Fruit fly (Drosophila melanogaster) whole organism, embryonic: Measurements from ENCODE around the gene Lamtor5.

ENCODE experiments used
- B-H2 ChIP-seq: fragments of 200-800 bp; sonication (Bioruptor generic); optimal IDR thresholded peaks from 2 replicates; lab custom pipeline; 2018; ENCODE audit warnings: missing biosample characterization, mild to moderate bottlenecking, missing genetic modification characterization
- BEAF-32 ChIP-seq: fragments of 200-800 bp; sonication (Bioruptor generic); optimal IDR thresholded peaks from 3 replicates; lab custom pipeline; 2017; ENCODE audit warnings: missing biosample characterization, missing genetic modification characterization, mild to moderate bottlenecking, moderate library complexity, missing genetic modification reagents
- CG11560 ChIP-seq: fragments of 200-800 bp; sonication (Bioruptor generic); IDR thresholded peaks from 3 replicates; pipeline ENCODE4 v1.3.6; 2022; ENCODE audit warnings: missing biosample characterization, missing genetic modification characterization
- CG12104 ChIP-seq: fragments of 200-800 bp; sonication (Bioruptor generic); optimal IDR thresholded peaks from 3 replicates; lab custom pipeline; 2016; ENCODE audit warnings: missing biosample characterization, missing genetic modification characterization
- CG1233 ChIP-seq: fragments of 200-800 bp; sonication (Bioruptor generic); optimal IDR thresholded peaks from 4 replicates; lab custom pipeline; 2018; ENCODE audit warnings: missing biosample characterization, mild to moderate bottlenecking, missing genetic modification characterization
- CG12744 ChIP-seq: fragments of 200-800 bp; sonication (Bioruptor generic); optimal IDR thresholded peaks from 2 replicates; lab custom pipeline; 2016; ENCODE audit warnings: missing biosample characterization, missing genetic modification characterization
- CG14050 ChIP-seq: fragments of 200-800 bp; sonication (Bioruptor generic); IDR thresholded peaks from 3 replicates; pipeline ENCODE4 v1.3.6; 2022; ENCODE audit warnings: missing biosample characterization, missing genetic modification characterization
- CG16779 ChIP-seq: fragments of 200-800 bp; sonication (Bioruptor generic); IDR thresholded peaks from 2 replicates; pipeline ENCODE4 v1.3.6; 2022; ENCODE audit warnings: missing biosample characterization, missing genetic modification characterization
- CG17328 ChIP-seq: fragments of 200-800 bp; sonication (Bioruptor generic); IDR thresholded peaks from 2 replicates; pipeline ENCODE4 v1.3.6; 2022; ENCODE audit warnings: missing biosample characterization, missing genetic modification characterization
- CG17359 ChIP-seq: fragments of 200-800 bp; sonication (Bioruptor generic); optimal IDR thresholded peaks from 3 replicates; lab custom pipeline; 2018; ENCODE audit warnings: missing biosample characterization, mild to moderate bottlenecking, missing genetic modification characterization, moderate library complexity
- CG17361 ChIP-seq: fragments of 200-800 bp; sonication (Bioruptor generic); IDR thresholded peaks from 3 replicates; pipeline ENCODE4 v1.3.6; 2022; ENCODE audit warnings: missing biosample characterization, missing genetic modification characterization
- CG30403 ChIP-seq: fragments of 200-800 bp; sonication (Bioruptor generic); optimal IDR thresholded peaks from 3 replicates; lab custom pipeline; 2016; ENCODE audit warnings: missing biosample characterization, missing genetic modification characterization
- CG3065 ChIP-seq: fragments of 200-800 bp; sonication (Bioruptor generic); optimal IDR thresholded peaks from 2 replicates; lab custom pipeline; 2016; ENCODE audit warnings: missing biosample characterization, missing genetic modification characterization
- CG31388 ChIP-seq: fragments of 200-800 bp; sonication (Bioruptor generic); optimal IDR thresholded peaks from 2 replicates; lab custom pipeline; 2016; ENCODE audit warnings: missing biosample characterization, missing genetic modification characterization
- CG3281 ChIP-seq: fragments of 200-800 bp; sonication (Bioruptor generic); optimal IDR thresholded peaks from 3 replicates; lab custom pipeline; 2017; ENCODE audit warnings: missing biosample characterization, mild to moderate bottlenecking, missing genetic modification characterization
- CG4617 ChIP-seq: fragments of 200-800 bp; sonication (Bioruptor generic); optimal IDR thresholded peaks from 3 replicates; lab custom pipeline; 2016; ENCODE audit warnings: missing biosample characterization, missing genetic modification characterization, borderline replicate concordance
- CG4707 ChIP-seq: fragments of 200-800 bp; sonication (Bioruptor generic); optimal IDR thresholded peaks from 2 replicates; lab custom pipeline; 2018; ENCODE audit warnings: missing biosample characterization, mild to moderate bottlenecking, missing genetic modification characterization, moderate library complexity
- CG6765 ChIP-seq: fragments of 200-800 bp; sonication (Bioruptor generic); optimal IDR thresholded peaks from 3 replicates; lab custom pipeline; 2017; ENCODE audit warnings: missing biosample characterization, mild to moderate bottlenecking, missing genetic modification characterization
- CG7556 ChIP-seq: fragments of 200-800 bp; sonication (Bioruptor generic); optimal IDR thresholded peaks from 2 replicates; lab custom pipeline; 2017; ENCODE audit warnings: missing biosample characterization, mild to moderate bottlenecking, missing genetic modification characterization
- CG8765 ChIP-seq: fragments of 200-800 bp; sonication (Bioruptor generic); IDR thresholded peaks from 2 replicates; pipeline ENCODE4 v1.3.6; 2022; ENCODE audit warnings: missing biosample characterization, missing genetic modification characterization
- CG8924 ChIP-seq: fragments of 200-800 bp; optimal IDR thresholded peaks from 3 replicates; lab custom pipeline; 2019; ENCODE audit warnings: missing biosample characterization, mild to moderate bottlenecking, missing genetic modification characterization, moderate library complexity
- CkIIα-i1 ChIP-seq: fragments of 200-800 bp; sonication (Bioruptor generic); IDR thresholded peaks from 2 replicates; pipeline ENCODE4 v1.3.6; 2022; ENCODE audit warnings: missing biosample characterization, missing genetic modification characterization
- CrebB ChIP-seq: fragments of 200-800 bp; sonication (Bioruptor generic); optimal IDR thresholded peaks from 3 replicates; lab custom pipeline; 2018; ENCODE audit warnings: missing biosample characterization, mild to moderate bottlenecking, missing genetic modification characterization
- D ChIP-seq, 2 experiments: fragments of 200-800 bp in 1 of 2; fragments of >200 bp in 1 of 2; sonication (Bioruptor generic) in 1 of 2; optimal IDR thresholded peaks; 2 replicates in 1 of 2; 3 replicates in 1 of 2; lab custom pipeline; 2017; ENCODE audit warnings: mild to moderate bottlenecking in 1 of 2, missing biosample characterization in 1 of 2, missing genetic modification characterization in 1 of 2, missing genetic modification reagents in 1 of 2
- Doc2 ChIP-seq: fragments of 200-800 bp; sonication (Bioruptor generic); IDR thresholded peaks from 2 replicates; pipeline ENCODE4 v1.3.6; 2022; ENCODE audit warnings: missing biosample characterization, missing genetic modification characterization
- Fer2 ChIP-seq: fragments of 200-800 bp; sonication (Bioruptor generic); optimal IDR thresholded peaks from 2 replicates; lab custom pipeline; 2018; ENCODE audit warnings: missing biosample characterization, mild to moderate bottlenecking, missing genetic modification characterization, moderate library complexity
- Med ChIP-seq: fragments of 200-800 bp; sonication (Bioruptor generic); peaks from one replicate; lab custom pipeline; 2016; ENCODE audit warnings: missing biosample characterization, missing genetic modification characterization, mild to moderate bottlenecking, inconsistent platforms, moderate library complexity
- Sin3A ChIP-seq: fragments of >200 bp; optimal IDR thresholded peaks from 2 replicates; lab custom pipeline; 2018
- Usf ChIP-seq: fragments of 200-800 bp; sonication (Bioruptor generic); optimal IDR thresholded peaks from 2 replicates; lab custom pipeline; 2017; ENCODE audit warnings: missing genotype, missing biosample characterization, missing genetic modification characterization
- ash1 ChIP-seq: fragments of 200-800 bp; sonication (Bioruptor generic); optimal IDR thresholded peaks from 2 replicates; lab custom pipeline; 2018; ENCODE audit warnings: missing biosample characterization, mild to moderate bottlenecking, missing genetic modification characterization
- bsh ChIP-seq, 2 experiments: fragments of 200-800 bp; sonication (Bioruptor generic); optimal IDR thresholded peaks; 2 replicates each; lab custom pipeline; 2017 to 2018; ENCODE audit warnings: mild to moderate bottlenecking in 2 of 2, missing biosample characterization in 2 of 2, missing genetic modification characterization in 2 of 2, moderate library complexity in 1 of 2
- btn ChIP-seq: fragments of 200-800 bp; sonication (Bioruptor generic); optimal IDR thresholded peaks from 2 replicates; lab custom pipeline; 2016; ENCODE audit warnings: missing biosample characterization, missing genetic modification characterization
- danr ChIP-seq: fragments of 200-800 bp; sonication (Bioruptor generic); IDR thresholded peaks from 2 replicates; pipeline ENCODE4 v1.3.6; 2022; ENCODE audit warnings: missing biosample characterization, missing genetic modification characterization
- fru ChIP-seq: fragments of >200 bp; optimal IDR thresholded peaks from 2 replicates; lab custom pipeline; 2017
- gfzf ChIP-seq: fragments of 200-800 bp; sonication (Bioruptor generic); optimal IDR thresholded peaks from 2 replicates; lab custom pipeline; 2016; ENCODE audit warnings: missing biosample characterization, mild to moderate bottlenecking, missing genetic modification characterization, moderate library complexity
- grau ChIP-seq: fragments of 200-800 bp; optimal IDR thresholded peaks from 3 replicates; lab custom pipeline; 2019; ENCODE audit warnings: missing biosample characterization, mild to moderate bottlenecking, missing genetic modification characterization, moderate library complexity
- grn ChIP-seq: fragments of 200-800 bp; sonication (Bioruptor generic); optimal IDR thresholded peaks from 3 replicates; lab custom pipeline; 2017; ENCODE audit warnings: missing biosample characterization, missing genetic modification characterization
- hb ChIP-seq: fragments of 200-800 bp; sonication (Bioruptor generic); IDR thresholded peaks from 3 replicates; pipeline ENCODE4 v1.3.6; 2022; ENCODE audit warnings: missing biosample characterization, missing genetic modification characterization; ENCODE audit not compliant: partially characterized antibody
- kah ChIP-seq: fragments of 200-800 bp; sonication (Bioruptor generic); optimal IDR thresholded peaks from 2 replicates; lab custom pipeline; 2018; ENCODE audit warnings: missing biosample characterization, mild to moderate bottlenecking, missing genetic modification characterization
- kni ChIP-seq: fragments of 200-800 bp; sonication (Bioruptor generic); optimal IDR thresholded peaks from 3 replicates; lab custom pipeline; 2017; ENCODE audit warnings: mild to moderate bottlenecking, missing biosample characterization, missing genetic modification reagents, missing genetic modification characterization
- lbe ChIP-seq: fragments of 200-800 bp; sonication (Bioruptor generic); optimal IDR thresholded peaks from 2 replicates; lab custom pipeline; 2016; ENCODE audit warnings: missing biosample characterization, mild to moderate bottlenecking, missing genetic modification characterization
- nerfin-2 ChIP-seq: fragments of 200-800 bp; sonication (Bioruptor generic); IDR thresholded peaks from 2 replicates; pipeline ENCODE4 v1.3.6; 2022; ENCODE audit warnings: missing biosample characterization, missing genetic modification characterization; ENCODE audit not compliant: partially characterized antibody
- org-1 ChIP-seq: fragments of 200-800 bp; sonication (Bioruptor generic); optimal IDR thresholded peaks from 2 replicates; lab custom pipeline; 2017; ENCODE audit warnings: missing biosample characterization, missing genetic modification characterization
- pan ChIP-seq, 4 experiments: fragments of >200 bp in 3 of 4; fragments of 200-800 bp in 1 of 4; sonication (Bioruptor generic) in 1 of 4; optimal IDR thresholded peaks in 3 of 4; IDR thresholded peaks in 1 of 4; 2 replicates each; pipeline versions ENCODE4 v1.3.6 to Lab custom; 2017 to 2022; ENCODE audit warnings: missing biosample characterization in 2 of 4, missing genetic modification characterization in 2 of 4, mixed read lengths in 1 of 4
- pnt ChIP-seq: fragments of 200-800 bp; sonication (Bioruptor generic); optimal IDR thresholded peaks from 3 replicates; lab custom pipeline; 2016; ENCODE audit warnings: missing biosample characterization, missing genetic modification characterization
- run ChIP-seq: fragments of 200-800 bp; sonication (Bioruptor generic); optimal IDR thresholded peaks from 3 replicates; lab custom pipeline; 2018; ENCODE audit warnings: missing biosample characterization, mild to moderate bottlenecking, missing genetic modification characterization
- sima ChIP-seq: fragments of 200-800 bp; sonication (Bioruptor generic); optimal IDR thresholded peaks from 2 replicates; lab custom pipeline; 2016; ENCODE audit warnings: missing biosample characterization, missing genetic modification characterization
- sob ChIP-seq: fragments of 200-800 bp; sonication (Bioruptor generic); IDR thresholded peaks from 2 replicates; pipeline ENCODE4 v1.3.6; 2022; ENCODE audit warnings: missing biosample characterization, missing genetic modification characterization
- trem ChIP-seq: fragments of 200-800 bp; optimal IDR thresholded peaks from 3 replicates; lab custom pipeline; 2019; ENCODE audit warnings: missing biosample characterization, mild to moderate bottlenecking, missing genetic modification characterization, moderate library complexity
- twi ChIP-seq: fragments of 200-800 bp; optimal IDR thresholded peaks from 2 replicates; lab custom pipeline; 2019; ENCODE audit warnings: missing biosample characterization, mild to moderate bottlenecking, missing genetic modification characterization, moderate library complexity

Lamtor5 gene

dm6 chrX:1879606-1880110 is 20.9 kb upstream of the Lamtor5 start, which contains the start of gene CG14818 (continued):
- TF ChIP-seq CG16779 (GFP tag; lab: Robert Waterston, UW) = 0 out of 2 replicates have a peak, but pooled peaks have one; percentile 45
- TF ChIP-seq Usf (GFP tag; lab: Kevin White, UChicago) = peak; percentile 9
- TF ChIP-seq gfzf = peak; percentile 1
- TF ChIP-seq Med (GFP tag; lab: Kevin White, UChicago) = peak; percentile 95
- TF ChIP-seq org-1 (GFP tag; lab: Kevin White, UChicago) = no peak
- no peak for TF ChIP-seq CG12104 (GFP tag; lab: Kevin White, UChicago)
- TF ChIP-seq CG12744 (GFP tag; lab: Kevin White, UChicago) = no peak
- TF ChIP-seq Fer2 (tag; lab: Kevin White, UChicago) = peak; percentile 45
- no peak for TF ChIP-seq twi (tag; lab: Kevin White, UChicago)
- peak; percentile 55 for TF ChIP-seq nerfin-2 (GFP tag; lab: Robert Waterston, UW)
- TF ChIP-seq BEAF-32 (GFP tag; lab: Kevin White, UChicago) = peak; percentile 83
- peak; percentile 38 for TF ChIP-seq CG1233 (GFP tag; lab: Kevin White, UChicago)
- TF ChIP-seq sima (GFP tag; lab: Kevin White, UChicago) = no peak
- TF ChIP-seq B-H2 = peak; percentile 60
- TF ChIP-seq Doc2 (GFP tag; lab: Robert Waterston, UW) = no peak
- TF ChIP-seq CG30403 = peak; percentile 53
- TF ChIP-seq pnt = peak; percentile 56
- TF ChIP-seq CG4707 (GFP tag; lab: Kevin White, UChicago) = peak; percentile 30
- TF ChIP-seq grn (GFP tag; lab: Kevin White, UChicago) = no peak
- no peak for TF ChIP-seq CkIIα-i1 (GFP tag; lab: Robert Waterston, UW)
- TF ChIP-seq bsh (GFP tag; optimal IDR thresholded peaks at IDR 0.05; lab: Kevin White, UChicago) = peak in 1 of 2 experiments; percentile 62
- no peak for TF ChIP-seq fru
- TF ChIP-seq CG7556 (GFP tag; lab: Kevin White, UChicago) = peak; percentile 15
- no peak for TF ChIP-seq D (optimal IDR thresholded peaks at IDR 0.05; lab: Kevin White, UChicago)
- TF ChIP-seq D (GFP tag; optimal IDR thresholded peaks at IDR 0.05; lab: Kevin White, UChicago) = peak; percentile 12
- TF ChIP-seq hb (GFP tag; lab: Robert Waterston, UW) = peak; percentile 66
- no peak for TF ChIP-seq btn (GFP tag; lab: Kevin White, UChicago)
- no peak for TF ChIP-seq pan (optimal IDR thresholded peaks at IDR 0.05; lab: Kevin White, UChicago)
- TF ChIP-seq pan (GFP tag; optimal IDR thresholded peaks at IDR 0.05 in 1 of 2, IDR thresholded peaks at IDR 0.05 in 1 of 2) = peak in 1 of 2 experiments; percentile 73
- no peak for TF ChIP-seq CG14050 (GFP tag; lab: Robert Waterston, UW)
- TF ChIP-seq CG31388 (GFP tag; lab: Kevin White, UChicago) = no peak
- TF ChIP-seq CG17361 (GFP tag; lab: Robert Waterston, UW) = peak; percentile 65
- TF ChIP-seq CG17328 (GFP tag; lab: Robert Waterston, UW) = peak; percentile 58
- TF ChIP-seq Sin3A = no peak
- no peak for TF ChIP-seq ash1
- peak; percentile 56 for TF ChIP-seq CG8765 (GFP tag; lab: Robert Waterston, UW)
- TF ChIP-seq trem (tag; lab: Kevin White, UChicago) = no peak
- no peak for TF ChIP-seq CG4617 (GFP tag; lab: Kevin White, UChicago)
- TF ChIP-seq CG17359 (tag; lab: Kevin White, UChicago) = peak; percentile 95
- TF ChIP-seq CG3281 (GFP tag; lab: Kevin White, UChicago) = peak; percentile 55
- peak; percentile 54 for TF ChIP-seq lbe (GFP tag; lab: Kevin White, UChicago)
- TF ChIP-seq CG11560 = no peak
- no peak for TF ChIP-seq kah (GFP tag; lab: Kevin White, UChicago)
- TF ChIP-seq run (tag; lab: Kevin White, UChicago) = no peak
- no peak for TF ChIP-seq CrebB (tag; lab: Kevin White, UChicago)
- TF ChIP-seq CG3065 (GFP tag; lab: Kevin White, UChicago) = no peak
- TF ChIP-seq CG6765 (GFP tag; lab: Kevin White, UChicago) = no peak
- TF ChIP-seq grau (tag; lab: Kevin White, UChicago) = peak; percentile 51
- peak; percentile 6 for TF ChIP-seq CG8924 (tag; lab: Kevin White, UChicago)
- TF ChIP-seq danr (GFP tag; lab: Robert Waterston, UW) = peak; percentile 38; the same call in 1 of the 2 replicates
- no peak for TF ChIP-seq kni (GFP tag; lab: Kevin White, UChicago)
- peak; percentile 75 for TF ChIP-seq sob (GFP tag; lab: Robert Waterston, UW)
